Fruit fly (Drosophila melanogaster) whole organism, adult: ENCODE measurements around the gene CG13784.

Experiments used
- CG11617 ChIP-seq: fragments of 200-800 bp; sonication (Bioruptor generic); optimal IDR thresholded peaks from 2 replicates; lab custom pipeline; 2017; ENCODE audit warnings: mild to moderate bottlenecking, missing biosample characterization, missing genetic modification reagents, missing genetic modification characterization
- CG33017 ChIP-seq: fragments of 200-800 bp; sonication (Bioruptor generic); optimal IDR thresholded peaks from 2 replicates; lab custom pipeline; 2018; ENCODE audit warnings: missing biosample characterization, mild to moderate bottlenecking, missing genetic modification characterization, moderate library complexity
- Crg-1 ChIP-seq: fragments of 200-800 bp; sonication (Bioruptor generic); optimal IDR thresholded peaks from 2 replicates; lab custom pipeline; 2016; ENCODE audit warnings: missing biosample characterization, missing genetic modification characterization
- Mnt ChIP-seq: fragments of 200-800 bp; sonication (Bioruptor generic); optimal IDR thresholded peaks from 2 replicates; lab custom pipeline; 2016; ENCODE audit warnings: missing biosample characterization, mild to moderate bottlenecking, missing genetic modification characterization
- bab1 ChIP-seq: fragments of 200-800 bp; sonication (Bioruptor generic); optimal IDR thresholded peaks from 3 replicates; lab custom pipeline; 2019; ENCODE audit warnings: missing biosample characterization, mild to moderate bottlenecking, missing genetic modification characterization, moderate library complexity
- cnc ChIP-seq, 2 experiments: fragments of >200 bp; optimal IDR thresholded peaks; 2 replicates each; lab custom pipeline; 2017
- kay ChIP-seq: fragments of 200-800 bp; sonication (Bioruptor generic); peaks from one replicate; lab custom pipeline; 2016; ENCODE audit warnings: missing biosample characterization, missing genetic modification characterization, borderline replicate concordance
- pad ChIP-seq: fragments of 200-800 bp; sonication (Bioruptor generic); optimal IDR thresholded peaks from 3 replicates; lab custom pipeline; 2017; ENCODE audit warnings: missing biosample characterization, missing genetic modification characterization, mild to moderate bottlenecking, moderate library complexity, missing genetic modification reagents

dm6 chr2L:7248114-7248513 is 28.3 kb upstream of the CG13784 start:
- TF ChIP-seq CG11617 (no peak), cnc (optimal IDR thresholded peaks at IDR 0.05; lab: Kevin White, UChicago) (no peak), bab1 (GFP tag; lab: Kevin White, UChicago) (no peak), Mnt (GFP tag; lab: Kevin White, UChicago) (no peak), CG33017 (tag; lab: Kevin White, UChicago) (no peak), pad (no peak), kay (no peak), Crg-1 (GFP tag; lab: Kevin White, UChicago) (peak; percentile 9)
